Worm (Caenorhabditis elegans) whole organism, midembryonic: ENCODE data around the gene srlf-3.

Experiments used
- T22C8.4 ChIP-seq: fragments of 200-800 bp; sonication (Bioruptor generic); IDR thresholded peaks from 2 replicates; pipeline ENCODE4 v1.3.6; 2022; ENCODE audit warnings: missing genetic modification characterization, missing compliant biosample characterization
- cog-1 ChIP-seq: sonication (generic microtip); optimal IDR thresholded peaks from 2 replicates; lab custom pipeline; 2016; ENCODE audit warnings: missing genetic modification characterization, missing compliant biosample characterization
- flt-1 ChIP-seq: fragments of 200-800 bp; sonication (Bioruptor generic); IDR thresholded peaks from 2 replicates; pipeline ENCODE4 v1.3.6; 2022; ENCODE audit warnings: missing genetic modification characterization, missing compliant biosample characterization
- klf-2 ChIP-seq: fragments of 200-800 bp; sonication (Bioruptor generic); conservative IDR thresholded peaks from 2 replicates; pipeline ENCODE4 v1.3.6; 2022; ENCODE audit warnings: missing genetic modification reagents, missing genetic modification characterization, missing compliant biosample characterization
- med-1 ChIP-seq: sonication (generic microtip); optimal IDR thresholded peaks from 2 replicates; lab custom pipeline; 2017; ENCODE audit warnings: missing genetic modification characterization, mild to moderate bottlenecking, missing compliant biosample characterization, antibody characterized with exemption, missing genetic modification reagents; ENCODE audit not compliant: insufficient read depth
- ref-1 ChIP-seq: fragments of 200-800 bp; sonication (Bioruptor generic); conservative IDR thresholded peaks from 2 replicates; pipeline ENCODE4 v1.3.6; 2022; ENCODE audit warnings: missing genetic modification reagents, missing genetic modification characterization, missing compliant biosample characterization
- tab-1 ChIP-seq: fragments of 200-800 bp; sonication (Bioruptor generic); IDR thresholded peaks from 2 replicates; pipeline ENCODE4 v1.3.6; 2022; ENCODE audit warnings: missing genetic modification characterization, missing compliant biosample characterization
- ztf-23 ChIP-seq: fragments of 200-800 bp; sonication (Bioruptor generic); IDR thresholded peaks from 2 replicates; pipeline ENCODE4 v1.3.6; 2022; ENCODE audit warnings: missing genetic modification reagents, missing genetic modification characterization, missing compliant biosample characterization

DNA sequence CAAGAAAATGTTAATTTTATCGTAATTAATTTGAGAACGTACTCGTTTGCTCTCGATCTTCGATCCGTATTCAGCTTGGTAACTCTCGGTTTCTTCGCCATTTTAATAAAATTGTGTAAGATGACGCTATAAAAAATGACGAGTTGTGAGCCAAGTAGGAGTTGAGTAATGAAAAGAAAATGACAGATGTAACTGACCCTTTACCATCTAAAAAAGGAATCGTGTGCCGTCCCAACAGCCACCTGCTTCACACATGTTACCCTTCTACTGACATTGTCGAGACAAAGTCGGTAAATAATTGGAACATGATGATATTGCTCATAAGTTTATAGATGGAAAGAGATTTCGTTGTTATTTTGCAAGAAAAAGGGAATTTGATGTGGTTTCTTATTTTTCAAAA lies 7.9 kb upstream of the srlf-3 start, which contains the start of gene hlh-12:
- TF ChIP-seq ref-1 (no peak), cog-1 (no peak), ztf-23 (GFP tag; lab: Robert Waterston, UW) (no peak), tab-1 (GFP tag; lab: Robert Waterston, UW) (no peak), flt-1 (GFP tag; lab: Robert Waterston, UW) (no peak), med-1 (GFP tag; lab: Kevin White, UChicago) (no peak), klf-2 (GFP tag; lab: Robert Waterston, UW) (no peak), T22C8.4 (GFP tag; lab: Robert Waterston, UW) (no peak)
